Worm (Caenorhabditis elegans): Measurements from ENCODE around the gene sars-2.

- TF ChIP-seq unc-55 (GFP tag; optimal IDR thresholded peaks at IDR 0.05), result no peak
- no peak for TF ChIP-seq pax-1 (tag; optimal IDR thresholded peaks at IDR 0.05)
- TF ChIP-seq unc-3 (GFP tag; conservative IDR thresholded peaks at IDR 0.05), result no peak
- no peak for TF ChIP-seq unc-3 (tag; optimal IDR thresholded peaks at IDR 0.05)
- no peak for TF ChIP-seq pha-4 (tag; optimal IDR thresholded peaks at IDR 0.05)
- TF ChIP-seq ceh-24 (tag; optimal IDR thresholded peaks at IDR 0.05), result no peak
- TF ChIP-seq dve-1 (tag; optimal IDR thresholded peaks at IDR 0.05), result no peak
- no peak for TF ChIP-seq lim-6 (tag; optimal IDR thresholded peaks at IDR 0.05)
- TF ChIP-seq ttx-3 (tag; optimal IDR thresholded peaks at IDR 0.05), result no peak
Observed at ce11 chrIV:4403870-4404269, 46.4 kb downstream of the sars-2 start.
